Fruit fly (Drosophila melanogaster): ENCODE data around the gene CG33688.
A peak's percentile ranks its signal among the peaks of the same experiment; 100 is the strongest.

Gene CG33688

dm6 chr3L:16161847-16162556 lies 37.0 kb upstream of the CG33688 start (continued):
- peak; percentile 40 for TF ChIP-seq CG4707 (GFP tag; optimal IDR thresholded peaks at IDR 0.05)
- TF ChIP-seq CG10366 (GFP tag; IDR thresholded peaks at IDR 0.05) = no peak; the same call in 1 of the 2 replicates
- TF ChIP-seq dysf (GFP tag; IDR thresholded peaks at IDR 0.05) = peak; percentile 83
- peak; percentile 40 for TF ChIP-seq CG3995 (GFP tag; optimal IDR thresholded peaks at IDR 0.05)
- peak; percentile 82 for TF ChIP-seq grau (tag; optimal IDR thresholded peaks at IDR 0.05)
- peak; percentile 57 for TF ChIP-seq org-1 (GFP tag; optimal IDR thresholded peaks at IDR 0.05)
- peak; percentile 19 for TF ChIP-seq CG12769 (tag; optimal IDR thresholded peaks at IDR 0.05)
- TF ChIP-seq z (GFP tag; IDR thresholded peaks at IDR 0.05) = no peak
- peak; percentile 62 for TF ChIP-seq CG16863 (GFP tag; optimal IDR thresholded peaks at IDR 0.05)
- peak; percentile 64 for TF ChIP-seq CHES-1-like (GFP tag; optimal IDR thresholded peaks at IDR 0.05)
- TF ChIP-seq nom (GFP tag; optimal IDR thresholded peaks at IDR 0.05) = peak; percentile 5
- TF ChIP-seq CG33557 (GFP tag; optimal IDR thresholded peaks at IDR 0.05) = peak; percentile 6
- peak; percentile 59 for TF ChIP-seq Camta (GFP tag; optimal IDR thresholded peaks at IDR 0.05)
- TF ChIP-seq h (optimal IDR thresholded peaks at IDR 0.05) = no peak
- peak; percentile 61 for TF ChIP-seq CG6854 (GFP tag; optimal IDR thresholded peaks at IDR 0.05)
- TF ChIP-seq gro (GFP tag; optimal IDR thresholded peaks at IDR 0.05) = peak; percentile 47
- TF ChIP-seq CG14710 (tag; optimal IDR thresholded peaks at IDR 0.05) = peak; percentile 54
- peak; percentile 46 for TF ChIP-seq CG16815 (GFP tag; optimal IDR thresholded peaks at IDR 0.05)
- peak; percentile 45 for TF ChIP-seq CG5180 (GFP tag; optimal IDR thresholded peaks at IDR 0.05)
- TF ChIP-seq CG9876 (GFP tag; optimal IDR thresholded peaks at IDR 0.05) = no peak
- TF ChIP-seq Sin3A (optimal IDR thresholded peaks at IDR 0.05) = no peak
- peak; percentile 2 for TF ChIP-seq CG3407 (GFP tag; optimal IDR thresholded peaks at IDR 0.05)
- TF ChIP-seq jumu (GFP tag; optimal IDR thresholded peaks at IDR 0.05) = peak; percentile 44
- peak; percentile 60 for TF ChIP-seq CG5245 (GFP tag; optimal IDR thresholded peaks at IDR 0.05)
- peak; percentile 48 to 55 for TF ChIP-seq chif (GFP tag; optimal IDR thresholded peaks at IDR 0.05)
- TF ChIP-seq nerfin-1 (tag; optimal IDR thresholded peaks at IDR 0.05) = peak; percentile 56
- TF ChIP-seq CG17912 (GFP tag; optimal IDR thresholded peaks at IDR 0.05) = no peak
- peak; percentile 52 for TF ChIP-seq CG6683 (GFP tag; optimal IDR thresholded peaks at IDR 0.05)
- no peak for TF ChIP-seq bbx (GFP tag; IDR thresholded peaks at IDR 0.05; ENCODE audit: partially characterized antibody)
- 0 out of 3 replicates have a peak, but pooled peaks have one; percentile 21 for TF ChIP-seq H15 (GFP tag; IDR thresholded peaks at IDR 0.05)
- TF ChIP-seq CG32772 (GFP tag; IDR thresholded peaks at IDR 0.05) = peak; percentile 57; the same call in 1 of the 2 replicates
- peak; percentile 84 for TF ChIP-seq crol (GFP tag; IDR thresholded peaks at IDR 0.05)
- no peak for TF ChIP-seq psq (GFP tag; optimal IDR thresholded peaks at IDR 0.05)
- TF ChIP-seq cato (GFP tag; optimal IDR thresholded peaks at IDR 0.05; ENCODE audit: borderline replicate concordance) = peak; percentile 38
- TF ChIP-seq Rfx (GFP tag; IDR thresholded peaks at IDR 0.05) = peak; percentile 57
- TF ChIP-seq fd3F (GFP tag; optimal IDR thresholded peaks at IDR 0.05) = peak; percentile 63
- peak; percentile 24 for TF ChIP-seq kni (GFP tag; optimal IDR thresholded peaks at IDR 0.05)
- TF ChIP-seq dmrt11E (tag; optimal IDR thresholded peaks at IDR 0.05) = peak; percentile 8
- TF ChIP-seq CG2129 (GFP tag; IDR thresholded peaks at IDR 0.05; ENCODE audit: partially characterized antibody) = no peak
- peak; percentile 83 for TF ChIP-seq Meics (GFP tag; optimal IDR thresholded peaks at IDR 0.05)
- peak; percentile 76 for TF ChIP-seq CG17361 (GFP tag; IDR thresholded peaks at IDR 0.05)
- peak; percentile 68 for TF ChIP-seq Dek (tag; optimal IDR thresholded peaks at IDR 0.05)
- TF ChIP-seq lov (optimal IDR thresholded peaks at IDR 0.05) = no peak
- no peak for TF ChIP-seq lov (GFP tag; IDR thresholded peaks at IDR 0.05)
- peak; percentile 37 for TF ChIP-seq CG4854 (GFP tag; optimal IDR thresholded peaks at IDR 0.05)
- peak; percentile 72 for TF ChIP-seq Hr3 (GFP tag; optimal IDR thresholded peaks at IDR 0.05)
- TF ChIP-seq nmo (GFP tag; optimal IDR thresholded peaks at IDR 0.05) = peak; percentile 66
- TF ChIP-seq CG13894 (tag; optimal IDR thresholded peaks at IDR 0.05) = peak; percentile 78
- no peak for TF ChIP-seq BEAF-32 (GFP tag; optimal IDR thresholded peaks at IDR 0.05)

Measured in whole organism, embryonic.